Fruit fly (Drosophila melanogaster) whole organism, embryonic: ENCODE measurements around the gene CG17221.

Experiments used
- ATbp ChIP-seq: fragments of 200-800 bp; sonication (Bioruptor generic); optimal IDR thresholded peaks from 2 replicates; lab custom pipeline; 2017; ENCODE audit warnings: missing biosample characterization, mild to moderate bottlenecking, missing genetic modification characterization, missing genetic modification reagents
- Atf-2 ChIP-seq: fragments of 200-800 bp; sonication (Bioruptor generic); optimal IDR thresholded peaks from 2 replicates; lab custom pipeline; 2016; ENCODE audit warnings: missing biosample characterization, missing genetic modification characterization
- Blimp-1 ChIP-seq: fragments of 200-800 bp; sonication (Bioruptor generic); optimal IDR thresholded peaks from 3 replicates; lab custom pipeline; 2018; ENCODE audit warnings: missing biosample characterization, missing genetic modification characterization, mild to moderate bottlenecking, moderate library complexity, missing genetic modification reagents
- C15 ChIP-seq: fragments of 200-800 bp; sonication (Bioruptor generic); IDR thresholded peaks from 3 replicates; pipeline ENCODE4 v1.3.6; 2022; ENCODE audit warnings: missing biosample characterization, missing genetic modification characterization
- CG10979 ChIP-seq: fragments of 200-800 bp; sonication (Bioruptor generic); optimal IDR thresholded peaks from 2 replicates; lab custom pipeline; 2018; ENCODE audit warnings: missing biosample characterization, mild to moderate bottlenecking, missing genetic modification characterization, moderate library complexity
- CG12769 ChIP-seq: fragments of 200-800 bp; sonication (Bioruptor generic); optimal IDR thresholded peaks from 2 replicates; lab custom pipeline; 2019; ENCODE audit warnings: missing biosample characterization, mild to moderate bottlenecking, missing genetic modification characterization, moderate library complexity
- CG13894 ChIP-seq: fragments of 200-800 bp; sonication (Bioruptor generic); optimal IDR thresholded peaks from 3 replicates; lab custom pipeline; 2018; ENCODE audit warnings: missing biosample characterization, mild to moderate bottlenecking, missing genetic modification characterization, moderate library complexity
- CG14014 ChIP-seq: fragments of 200-800 bp; sonication (Bioruptor generic); IDR thresholded peaks from 2 replicates; pipeline ENCODE4 v1.3.6; 2022; ENCODE audit warnings: missing biosample characterization, missing genetic modification characterization
- CG15073 ChIP-seq: fragments of 200-800 bp; sonication (Bioruptor generic); optimal IDR thresholded peaks from 2 replicates; lab custom pipeline; 2016; ENCODE audit warnings: missing biosample characterization, missing genetic modification characterization
- CG15514 ChIP-seq: fragments of 200-800 bp; sonication (Bioruptor generic); optimal IDR thresholded peaks from 3 replicates; lab custom pipeline; 2017; ENCODE audit warnings: missing biosample characterization, missing genetic modification characterization, mild to moderate bottlenecking, moderate library complexity, missing genetic modification reagents
- CG1602 ChIP-seq: fragments of 200-800 bp; sonication (Bioruptor generic); optimal IDR thresholded peaks from 3 replicates; lab custom pipeline; 2016; ENCODE audit warnings: missing biosample characterization, missing genetic modification characterization
- CG17385 ChIP-seq: fragments of 200-800 bp; sonication (Bioruptor generic); optimal IDR thresholded peaks from 3 replicates; lab custom pipeline; 2018; ENCODE audit warnings: missing biosample characterization, mild to moderate bottlenecking, missing genetic modification characterization
- CG17829 ChIP-seq: fragments of 200-800 bp; optimal IDR thresholded peaks from 2 replicates; lab custom pipeline; 2019; ENCODE audit warnings: missing biosample characterization, mild to moderate bottlenecking, missing genetic modification characterization, moderate library complexity
- CG2129 ChIP-seq: fragments of 200-800 bp; sonication (Bioruptor generic); IDR thresholded peaks from 2 replicates; pipeline ENCODE4 v1.3.6; 2022; ENCODE audit warnings: missing biosample characterization, missing genetic modification characterization; ENCODE audit not compliant: partially characterized antibody
- CG30431 ChIP-seq: fragments of 200-800 bp; sonication (Bioruptor generic); optimal IDR thresholded peaks from 2 replicates; lab custom pipeline; 2017; ENCODE audit warnings: missing biosample characterization, missing genetic modification characterization
- CG3995 ChIP-seq: fragments of 200-800 bp; sonication (Bioruptor generic); optimal IDR thresholded peaks from 3 replicates; lab custom pipeline; 2016; ENCODE audit warnings: missing biosample characterization, missing genetic modification characterization
- CG6175 ChIP-seq: fragments of 200-800 bp; sonication (Bioruptor generic); IDR thresholded peaks from 3 replicates; pipeline ENCODE4 v1.3.6; 2022; ENCODE audit warnings: missing biosample characterization, missing genetic modification characterization
- CG6765 ChIP-seq: fragments of 200-800 bp; sonication (Bioruptor generic); optimal IDR thresholded peaks from 3 replicates; lab custom pipeline; 2017; ENCODE audit warnings: missing biosample characterization, mild to moderate bottlenecking, missing genetic modification characterization
- CG8478 ChIP-seq: fragments of >200 bp; optimal IDR thresholded peaks from 2 replicates; lab custom pipeline; 2018
- CG9932 ChIP-seq: fragments of 200-800 bp; sonication (Bioruptor generic); IDR thresholded peaks from 2 replicates; pipeline ENCODE4 v1.3.6; 2022; ENCODE audit warnings: missing biosample characterization, missing genetic modification characterization
- CTCF ChIP-seq: fragments of 200-800 bp; sonication (Bioruptor generic); optimal IDR thresholded peaks from 2 replicates; lab custom pipeline; 2017; ENCODE audit warnings: missing biosample characterization, mild to moderate bottlenecking, missing genetic modification characterization, moderate library complexity
- Eip74EF ChIP-seq, 2 experiments: fragments of 200-800 bp in 1 of 2; fragments of >200 bp in 1 of 2; sonication (Bioruptor generic) in 1 of 2; optimal IDR thresholded peaks; 2 replicates each; lab custom pipeline; 2017 to 2019; ENCODE audit warnings: missing biosample characterization in 2 of 2, missing genetic modification characterization in 2 of 2, mild to moderate bottlenecking in 1 of 2, moderate library complexity in 1 of 2
- Fer2 ChIP-seq: fragments of 200-800 bp; sonication (Bioruptor generic); optimal IDR thresholded peaks from 2 replicates; lab custom pipeline; 2018; ENCODE audit warnings: missing biosample characterization, mild to moderate bottlenecking, missing genetic modification characterization, moderate library complexity
- Gug ChIP-seq: fragments of 200-800 bp; sonication (Bioruptor generic); IDR thresholded peaks from 4 replicates; pipeline ENCODE4 v1.3.6; 2022; ENCODE audit warnings: missing biosample characterization, missing genetic modification characterization
- HLH4C ChIP-seq: fragments of 200-800 bp; sonication (Bioruptor generic); IDR thresholded peaks from 3 replicates; pipeline ENCODE4 v1.3.6; 2022; ENCODE audit warnings: missing biosample characterization, missing genetic modification characterization; ENCODE audit not compliant: partially characterized antibody
- Hr3 ChIP-seq: fragments of 200-800 bp; sonication (Bioruptor generic); optimal IDR thresholded peaks from 3 replicates; lab custom pipeline; 2016; ENCODE audit warnings: missing biosample characterization, missing genetic modification characterization
- Hr39 ChIP-seq: fragments of >200 bp; optimal IDR thresholded peaks from 2 replicates; lab custom pipeline; 2017
- MESR4 ChIP-seq: fragments of 200-800 bp; sonication (Bioruptor generic); optimal IDR thresholded peaks from 2 replicates; lab custom pipeline; 2018; ENCODE audit warnings: missing biosample characterization, mild to moderate bottlenecking, missing genetic modification characterization, moderate library complexity
- NC2β ChIP-seq: fragments of 200-800 bp; sonication (Bioruptor generic); optimal IDR thresholded peaks from 2 replicates; lab custom pipeline; 2016; ENCODE audit warnings: missing biosample characterization, missing genetic modification characterization
- Xbp1 ChIP-seq: fragments of 200-800 bp; sonication (Bioruptor generic); optimal IDR thresholded peaks from 3 replicates; lab custom pipeline; 2016; ENCODE audit warnings: missing biosample characterization, mild to moderate bottlenecking, missing genetic modification characterization
- ara ChIP-seq: fragments of 200-800 bp; sonication (Bioruptor generic); IDR thresholded peaks from 2 replicates; pipeline ENCODE4 v1.3.6; 2022; ENCODE audit warnings: missing biosample characterization, missing genetic modification characterization
- bab2 ChIP-seq: fragments of 200-800 bp; sonication (Bioruptor generic); optimal IDR thresholded peaks from 2 replicates; lab custom pipeline; 2016; ENCODE audit warnings: missing biosample characterization, missing genetic modification characterization
- bbx ChIP-seq: fragments of 200-800 bp; sonication (Bioruptor generic); IDR thresholded peaks from 2 replicates; pipeline ENCODE4 v1.3.6; 2022; ENCODE audit warnings: missing biosample characterization, missing genetic modification characterization; ENCODE audit not compliant: partially characterized antibody
- cad ChIP-seq: fragments of >200 bp; optimal IDR thresholded peaks from 2 replicates; lab custom pipeline; 2017; ENCODE audit warnings: missing biosample characterization, missing genetic modification characterization
- da ChIP-seq: fragments of 200-800 bp; sonication (Bioruptor generic); optimal IDR thresholded peaks from 2 replicates; lab custom pipeline; 2016; ENCODE audit warnings: missing biosample characterization, missing genetic modification characterization
- dati ChIP-seq: fragments of 200-800 bp; sonication (Bioruptor generic); IDR thresholded peaks from 2 replicates; pipeline ENCODE4 v1.3.6; 2022; ENCODE audit warnings: missing biosample characterization, missing genetic modification characterization
- ftz-f1 ChIP-seq: fragments of 200-800 bp; sonication (Bioruptor generic); optimal IDR thresholded peaks from 2 replicates; lab custom pipeline; 2016; ENCODE audit warnings: missing biosample characterization, missing genetic modification characterization
- grau ChIP-seq: fragments of 200-800 bp; optimal IDR thresholded peaks from 3 replicates; lab custom pipeline; 2019; ENCODE audit warnings: missing biosample characterization, mild to moderate bottlenecking, missing genetic modification characterization, moderate library complexity
- gsb-n ChIP-seq: fragments of 200-800 bp; sonication (Bioruptor generic); optimal IDR thresholded peaks from 3 replicates; lab custom pipeline; 2018; ENCODE audit warnings: missing biosample characterization, mild to moderate bottlenecking, missing genetic modification characterization
- jumu ChIP-seq: fragments of 200-800 bp; sonication (Bioruptor generic); optimal IDR thresholded peaks from 3 replicates; lab custom pipeline; 2016; ENCODE audit warnings: missing biosample characterization, missing genetic modification characterization
- kay ChIP-seq: fragments of 200-800 bp; sonication (Bioruptor generic); optimal IDR thresholded peaks from 2 replicates; lab custom pipeline; 2016; ENCODE audit warnings: missing biosample characterization, missing genetic modification characterization
- luna ChIP-seq: fragments of 200-800 bp; sonication (Bioruptor generic); optimal IDR thresholded peaks from 2 replicates; lab custom pipeline; 2016; ENCODE audit warnings: missing biosample characterization, missing genetic modification characterization
- nerfin-2 ChIP-seq: fragments of 200-800 bp; sonication (Bioruptor generic); IDR thresholded peaks from 2 replicates; pipeline ENCODE4 v1.3.6; 2022; ENCODE audit warnings: missing biosample characterization, missing genetic modification characterization; ENCODE audit not compliant: partially characterized antibody
- onecut ChIP-seq: fragments of 200-800 bp; sonication (Bioruptor generic); IDR thresholded peaks from 2 replicates; pipeline ENCODE4 v1.3.6; 2022; ENCODE audit warnings: missing biosample characterization, missing genetic modification characterization
- pan ChIP-seq, 4 experiments: fragments of >200 bp in 3 of 4; fragments of 200-800 bp in 1 of 4; sonication (Bioruptor generic) in 1 of 4; optimal IDR thresholded peaks in 3 of 4; IDR thresholded peaks in 1 of 4; 2 replicates each; pipeline versions ENCODE4 v1.3.6 to Lab custom; 2017 to 2022; ENCODE audit warnings: missing biosample characterization in 2 of 4, missing genetic modification characterization in 2 of 4, mixed read lengths in 1 of 4
- pb ChIP-seq: fragments of 200-800 bp; sonication (Bioruptor generic); optimal IDR thresholded peaks from 3 replicates; lab custom pipeline; 2016; ENCODE audit warnings: missing biosample characterization, missing genetic modification characterization
- pfk ChIP-seq: fragments of 200-800 bp; sonication (Bioruptor generic); optimal IDR thresholded peaks from 2 replicates; lab custom pipeline; 2018; ENCODE audit warnings: missing biosample characterization, mild to moderate bottlenecking, missing genetic modification characterization, moderate library complexity
- sens ChIP-seq: fragments of 200-800 bp; sonication (Bioruptor generic); peaks from one replicate; lab custom pipeline; 2016; ENCODE audit warnings: missing biosample characterization, missing genetic modification characterization
- shn ChIP-seq: fragments of 200-800 bp; sonication (Bioruptor generic); optimal IDR thresholded peaks from 3 replicates; lab custom pipeline; 2016; ENCODE audit warnings: missing biosample characterization, missing genetic modification characterization
- slou ChIP-seq: fragments of 200-800 bp; sonication (Bioruptor generic); optimal IDR thresholded peaks from 3 replicates; lab custom pipeline; 2016; ENCODE audit warnings: missing biosample characterization, missing genetic modification characterization
- so ChIP-seq: fragments of 200-800 bp; sonication (Bioruptor generic); IDR thresholded peaks from 3 replicates; pipeline ENCODE4 v1.3.6; 2022; ENCODE audit warnings: missing biosample characterization, missing genetic modification characterization

Gene CG17221

DNA sequence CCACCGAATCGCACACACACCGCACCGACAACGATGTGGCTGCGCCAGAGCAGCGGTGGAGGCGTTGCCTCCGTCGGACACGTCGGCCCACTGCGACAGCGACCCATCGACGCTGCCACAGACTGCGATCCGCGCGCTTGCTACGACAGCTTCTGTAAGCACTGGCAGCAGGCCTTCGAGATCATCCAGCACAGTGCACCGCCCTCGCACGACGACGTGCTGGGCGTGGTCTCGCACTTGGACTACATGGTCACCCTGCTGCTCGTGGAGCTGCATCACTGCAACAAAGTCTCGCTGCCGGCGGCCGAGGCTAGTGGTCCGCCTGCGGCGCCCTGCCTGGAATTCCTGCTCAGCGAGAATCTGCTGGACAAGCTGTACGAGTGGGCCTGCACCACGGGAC, 46.1 kb upstream of the CG17221 start (continued):
- TF ChIP-seq luna (GFP tag; lab: Kevin White, UChicago) (no peak), pfk (GFP tag; lab: Kevin White, UChicago) (no peak), CG3995 (GFP tag; lab: Kevin White, UChicago) (no peak), NC2β (GFP tag; lab: Kevin White, UChicago) (no peak), CG17829 (tag; lab: Kevin White, UChicago) (no peak), HLH4C (GFP tag; lab: Robert Waterston, UW) (no peak), onecut (no peak), CG8478 (lab: Kevin White, UChicago) (peak; percentile 82), kay (no peak), shn (GFP tag; lab: Kevin White, UChicago) (no peak)

DNA sequence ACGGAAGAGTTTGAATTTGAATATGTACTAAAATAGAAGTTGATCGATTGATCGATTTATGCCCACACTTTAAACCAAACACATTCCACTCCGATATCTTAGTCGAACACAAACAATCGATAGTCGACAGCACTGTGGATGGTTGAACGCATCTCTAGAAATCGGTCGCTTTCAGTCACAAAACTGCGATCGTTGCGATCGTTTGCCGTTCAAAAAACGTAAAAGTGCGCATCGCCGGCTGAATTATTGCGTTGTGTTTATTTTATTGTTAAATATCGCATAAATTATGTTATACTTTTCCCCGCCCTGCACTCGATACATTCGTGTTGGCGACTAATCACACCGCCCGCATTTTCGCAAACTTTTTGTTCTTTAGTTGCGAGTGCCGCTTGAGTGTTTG, 40.7 kb upstream of the CG17221 start, which contains the start of gene Ccdc85:
Gene Ccdc85 (plus strand): TSS at position 174 of the 400 bp plus-strand sequence.
- TF ChIP-seq CG14014 (no peak), slou (no peak), CG15073 (GFP tag; lab: Kevin White, UChicago) (no peak), jumu (peak; percentile 18), Atf-2 (GFP tag; lab: Kevin White, UChicago) (no peak), CG15514 (GFP tag; lab: Kevin White, UChicago) (peak; percentile 64), CG1602 (GFP tag; lab: Kevin White, UChicago) (no peak), C15 (no peak), gsb-n (no peak), nerfin-2 (GFP tag; lab: Robert Waterston, UW) (peak; percentile 99), Xbp1 (GFP tag; lab: Kevin White, UChicago) (peak; percentile 34), Hr39 (lab: Kevin White, UChicago) (no peak), Fer2 (tag; lab: Kevin White, UChicago) (no peak), CG13894 (no peak), Eip74EF (GFP tag; optimal IDR thresholded peaks at IDR 0.05; lab: Kevin White, UChicago) (no peak), bab2 (GFP tag; lab: Kevin White, UChicago) (no peak), CTCF (no peak), CG12769 (no peak), bbx (peak; percentile 99), CG6175 (GFP tag; lab: Robert Waterston, UW) (no peak), sens (GFP tag; lab: Kevin White, UChicago) (peak; percentile 78), CG10979 (tag; lab: Kevin White, UChicago) (peak; percentile 32), da (GFP tag; lab: Kevin White, UChicago) (no peak), cad (GFP tag; lab: Kevin White, UChicago) (no peak), Hr3 (GFP tag; lab: Kevin White, UChicago) (no peak), ATbp (GFP tag; lab: Kevin White, UChicago) (no peak), pb (GFP tag; lab: Kevin White, UChicago) (no peak), HLH4C (GFP tag; lab: Robert Waterston, UW) (peak; percentile 99), CG2129 (GFP tag; lab: Robert Waterston, UW) (peak; percentile 57), so (GFP tag; lab: Robert Waterston, UW) (no peak), MESR4 (GFP tag; lab: Kevin White, UChicago) (peak; percentile 36), CG17385 (peak; percentile 43), Gug (GFP tag; lab: Robert Waterston, UW) (no peak), CG9932 (peak; percentile 6; the same call in 1 of the 2 replicates), dati (GFP tag; lab: Robert Waterston, UW) (no peak), ara (GFP tag; lab: Robert Waterston, UW) (no peak), Blimp-1 (GFP tag; lab: Kevin White, UChicago) (peak; percentile 24), CG6765 (GFP tag; lab: Kevin White, UChicago) (no peak), ftz-f1 (GFP tag; lab: Kevin White, UChicago) (no peak), pan (optimal IDR thresholded peaks at IDR 0.05; lab: Kevin White, UChicago) (no peak), pan (GFP tag; optimal IDR thresholded peaks at IDR 0.05 in 1 of 2, IDR thresholded peaks at IDR 0.05 in 1 of 2) (no peak), CG30431 (no peak), grau (peak; percentile 17)
